Worm (Caenorhabditis elegans) whole organism, L4 larva: ENCODE results near the gene sec-61.B.

Experiments
- aly-2 ChIP-seq: sonication (generic microtip); optimal IDR thresholded peaks from 2 replicates; lab custom pipeline; 2018; ENCODE audit warnings: missing biosample characterization, missing genetic modification characterization
- jun-1 ChIP-seq: fragments of 150-350 bp; optimal IDR thresholded peaks from 2 replicates; lab custom pipeline; 2014; ENCODE audit warnings: missing biosample characterization, missing genetic modification reagents, missing genetic modification characterization
- lin-39 ChIP-seq: fragments of 150-350 bp; optimal IDR thresholded peaks from 2 replicates; lab custom pipeline; 2014; ENCODE audit warnings: missing biosample characterization, missing genetic modification reagents, missing genetic modification characterization
- nhr-10 ChIP-seq: fragments of 150-350 bp; optimal IDR thresholded peaks from 2 replicates; lab custom pipeline; 2014; ENCODE audit warnings: missing biosample characterization, missing genetic modification characterization

DNA sequence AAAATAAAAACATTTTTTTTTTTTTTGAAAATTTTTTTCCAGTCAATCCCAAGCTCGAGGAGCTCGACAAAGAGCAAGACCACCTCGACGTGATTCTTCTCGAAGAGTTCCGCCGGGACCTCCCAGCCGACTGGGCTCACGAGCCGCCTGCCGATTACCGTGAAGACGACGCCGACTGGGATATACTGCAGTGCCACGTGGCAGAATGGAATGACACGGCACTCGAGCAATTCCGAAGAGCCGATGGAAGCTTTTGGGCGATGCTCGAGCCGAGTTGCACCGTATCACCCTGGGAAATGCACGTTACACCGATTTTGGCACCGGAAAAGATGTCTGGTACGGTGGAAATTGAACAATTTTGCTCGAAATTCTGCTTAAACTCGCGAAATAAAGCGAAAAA lies 4.5 kb upstream of the sec-61.B start:
- TF ChIP-seq nhr-10 (tag; lab: Kevin White, UChicago) (no peak), jun-1 (tag; lab: Kevin White, UChicago) (no peak), lin-39 (tag; lab: Kevin White, UChicago) (no peak), aly-2 (tag; lab: Kevin White, UChicago) (no peak)
